Worm (Caenorhabditis elegans) whole organism, mixed stage, embryonic: ENCODE measurements around the gene srbc-36.

ENCODE experiments used
- M03D4.4 ChIP-seq: sonication (generic microtip); optimal IDR thresholded peaks from 2 replicates; lab custom pipeline; 2017; ENCODE audit warnings: mild to moderate bottlenecking, missing genetic modification characterization, missing compliant biosample characterization
- ham-2 ChIP-seq: fragments of 200-800 bp; sonication (Bioruptor generic); optimal IDR thresholded peaks from 2 replicates; lab custom pipeline; 2018; ENCODE audit warnings: mild to moderate bottlenecking, missing genetic modification characterization, missing compliant biosample characterization
- lin-13 ChIP-seq: fragments of 150-350 bp; optimal IDR thresholded peaks from 2 replicates; lab custom pipeline; 2014; ENCODE audit warnings: missing biosample characterization, missing genetic modification characterization
- nhr-12 ChIP-seq: fragments of 150-350 bp; optimal IDR thresholded peaks from 2 replicates; lab custom pipeline; 2014; ENCODE audit warnings: missing biosample characterization, missing genetic modification characterization
- nhr-237 ChIP-seq: fragments of 150-350 bp; optimal IDR thresholded peaks from 2 replicates; lab custom pipeline; 2014; ENCODE audit warnings: missing biosample characterization, missing genetic modification characterization
- pha-4 ChIP-seq: fragments of 150-350 bp; optimal IDR thresholded peaks from 2 replicates; lab custom pipeline; 2018; ENCODE audit warnings: missing biosample characterization, missing genetic modification reagents, missing genetic modification characterization
- sem-2 ChIP-seq: fragments of 200-800 bp; sonication (Bioruptor generic); optimal IDR thresholded peaks from 2 replicates; lab custom pipeline; 2018; ENCODE audit warnings: mild to moderate bottlenecking, missing genetic modification characterization, missing compliant biosample characterization
- snpc-4 ChIP-seq: fragments of 150-350 bp; optimal IDR thresholded peaks from 2 replicates; lab custom pipeline; 2014; ENCODE audit warnings: missing biosample characterization, missing genetic modification characterization
- sptf-1 ChIP-seq: sonication (generic microtip); optimal IDR thresholded peaks from 2 replicates; lab custom pipeline; 2017; ENCODE audit warnings: mild to moderate bottlenecking, missing genetic modification characterization, moderate library complexity, missing compliant biosample characterization
- unc-62 ChIP-seq: fragments of 150-350 bp; optimal IDR thresholded peaks from 2 replicates; lab custom pipeline; 2014; ENCODE audit warnings: missing biosample characterization, missing genetic modification reagents, missing genetic modification characterization
- ztf-11 ChIP-seq: fragments of 150-350 bp; optimal IDR thresholded peaks from 2 replicates; lab custom pipeline; 2014; ENCODE audit warnings: missing biosample characterization, missing genetic modification characterization

DNA sequence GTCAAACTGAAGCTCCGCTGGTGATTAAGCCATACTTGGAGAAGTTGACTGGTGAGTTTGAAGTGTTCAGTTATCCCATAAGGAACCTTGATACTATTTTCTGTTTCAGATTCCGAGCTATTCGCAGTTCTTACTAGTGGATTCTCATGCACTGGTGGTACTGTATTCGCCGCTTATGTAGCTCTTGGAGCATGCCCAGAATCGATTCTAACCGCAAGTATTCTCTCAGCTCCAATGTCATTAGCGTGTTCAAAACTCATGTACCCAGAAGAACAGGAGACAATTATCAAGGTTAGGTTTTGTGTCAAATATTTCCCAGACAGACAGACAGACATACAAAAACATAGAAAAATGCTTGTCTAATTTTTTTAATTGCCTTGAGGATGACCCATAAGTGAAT, 25.4 kb downstream of the srbc-36 start:
- TF ChIP-seq snpc-4 (tag; lab: Kevin White, UChicago) (no peak), pha-4 (no peak), ztf-11 (tag; lab: Kevin White, UChicago) (no peak), lin-13 (no peak), unc-62 (GFP tag; lab: Kevin White, UChicago) (no peak), sptf-1 (tag; lab: Kevin White, UChicago) (no peak), nhr-237 (tag; lab: Kevin White, UChicago) (no peak), sem-2 (GFP tag; lab: Kevin White, UChicago) (no peak), ham-2 (GFP tag; lab: Kevin White, UChicago) (no peak), M03D4.4 (no peak), nhr-12 (tag; lab: Kevin White, UChicago) (no peak)
